Worm (Caenorhabditis elegans): ENCODE results near the gene F59A1.18.

DNA sequence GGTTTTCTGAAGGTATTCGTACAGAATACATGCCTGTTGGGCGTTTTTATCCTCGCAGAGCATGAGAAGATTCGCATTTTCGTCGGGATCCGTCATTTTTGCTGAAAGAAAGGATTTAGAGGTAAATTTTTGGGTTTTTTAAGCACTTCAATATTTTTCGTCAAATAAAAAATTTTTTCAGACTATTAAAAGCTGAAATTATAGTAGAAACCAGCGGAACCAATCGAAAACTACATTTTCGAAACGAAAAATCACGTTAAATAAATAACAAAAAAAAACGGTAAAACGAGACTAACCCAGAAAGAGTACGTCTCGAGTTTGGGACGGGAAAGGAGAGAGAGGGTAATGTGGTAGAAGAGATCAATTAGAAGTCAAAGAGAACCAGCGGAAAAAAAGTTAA lies 36.3 kb downstream of the F59A1.18 start, which contains the start of gene fbxa-192:
- TF ChIP-seq mdl-1 (tag; optimal IDR thresholded peaks at IDR 0.05) (no peak), tra-1 (GFP tag; IDR thresholded peaks at IDR 0.05) (no peak), dmd-6 (GFP tag; IDR thresholded peaks at IDR 0.05) (no peak), dve-1 (tag; optimal IDR thresholded peaks at IDR 0.05; ENCODE audit: insufficient read depth) (no peak), lin-1 (GFP tag; IDR thresholded peaks at IDR 0.05) (no peak), lsy-2 (tag; optimal IDR thresholded peaks at IDR 0.05) (no peak), ceh-20 (GFP tag; IDR thresholded peaks at IDR 0.05) (no peak), dmd-8 (GFP tag; IDR thresholded peaks at IDR 0.05) (no peak), ceh-44 (GFP tag; IDR thresholded peaks at IDR 0.05) (no peak), skn-1 (tag; optimal IDR thresholded peaks at IDR 0.05) (no peak)

Data from whole organism, L4 larva.